Fruit fly (Drosophila melanogaster) S2 (cell line): ENCODE results near the gene TTLL4A.

Source experiments
- CG8478 ChIP-seq: fragments of >200 bp; optimal IDR thresholded peaks from 2 replicates; lab custom pipeline; 2018
- CTCF ChIP-seq, 2 experiments: fragments of >200 bp; optimal IDR thresholded peaks; 2 replicates each; lab custom pipeline; 2018

dm6 chr2L:10970134-10970533 is 19.1 kb upstream of the TTLL4A start, which contains the start of the genes Tmem214 and YL-1:
- TF ChIP-seq CTCF (optimal IDR thresholded peaks at IDR 0.05; lab: Kevin White, UChicago): no peak
- TF ChIP-seq CG8478: no peak
